Fruit fly (Drosophila melanogaster): Measurements from ENCODE around the gene CG12795.

CG12795 gene

dm6 chr2L:3469869-3470268 is 17.6 kb downstream of the CG12795 start, which contains the start of the genes Pif1 and CG31776 (continued):
- TF ChIP-seq CG15696 (tag; optimal IDR thresholded peaks at IDR 0.05), result no peak
- TF ChIP-seq eve (GFP tag; optimal IDR thresholded peaks at IDR 0.05), result no peak
- TF ChIP-seq CG5245 (GFP tag; optimal IDR thresholded peaks at IDR 0.05), result no peak
- peak; percentile 37 for TF ChIP-seq zen (tag; optimal IDR thresholded peaks at IDR 0.05)
- no peak for TF ChIP-seq nerfin-1 (tag; optimal IDR thresholded peaks at IDR 0.05)
- TF ChIP-seq CG7745 (tag; optimal IDR thresholded peaks at IDR 0.05), result no peak
- TF ChIP-seq NfI (GFP tag; optimal IDR thresholded peaks at IDR 0.05), result no peak
- no peak for TF ChIP-seq CG12155 (GFP tag; optimal IDR thresholded peaks at IDR 0.05)
- no peak for TF ChIP-seq seq (GFP tag; IDR thresholded peaks at IDR 0.05)
- no peak for TF ChIP-seq twi (tag; optimal IDR thresholded peaks at IDR 0.05)
- TF ChIP-seq CG2712 (tag; optimal IDR thresholded peaks at IDR 0.05), result peak; percentile 33
- TF ChIP-seq nom (GFP tag; optimal IDR thresholded peaks at IDR 0.05), result no peak
- no peak for TF ChIP-seq Aef1 (GFP tag; IDR thresholded peaks at IDR 0.05)
- TF ChIP-seq HLH3B (GFP tag; IDR thresholded peaks at IDR 0.05), result no peak
- no peak for TF ChIP-seq Hey (tag; optimal IDR thresholded peaks at IDR 0.05)
- no peak for TF ChIP-seq CG14014 (GFP tag; IDR thresholded peaks at IDR 0.05)
- peak; percentile 38 for TF ChIP-seq phol (tag; optimal IDR thresholded peaks at IDR 0.05)
- no peak for TF ChIP-seq Deaf1 (tag; optimal IDR thresholded peaks at IDR 0.05)
- TF ChIP-seq sens-2 (GFP tag; IDR thresholded peaks at IDR 0.05), result no peak
- no peak for TF ChIP-seq Hand (GFP tag; optimal IDR thresholded peaks at IDR 0.05)
- no peak for TF ChIP-seq CG11085 (GFP tag; IDR thresholded peaks at IDR 0.05)
- no peak for TF ChIP-seq CG31388 (GFP tag; optimal IDR thresholded peaks at IDR 0.05)
- TF ChIP-seq CG12219 (GFP tag; optimal IDR thresholded peaks at IDR 0.05), result no peak
- TF ChIP-seq Bdp1 (GFP tag; optimal IDR thresholded peaks at IDR 0.05), result no peak
- no peak for TF ChIP-seq CG8924 (tag; optimal IDR thresholded peaks at IDR 0.05)
- no peak for TF ChIP-seq CG7271 (tag; optimal IDR thresholded peaks at IDR 0.05)
- TF ChIP-seq CG3281 (GFP tag; optimal IDR thresholded peaks at IDR 0.05), result no peak
- no peak for TF ChIP-seq CG10654 (GFP tag; optimal IDR thresholded peaks at IDR 0.05)
- no peak for TF ChIP-seq slou (GFP tag; optimal IDR thresholded peaks at IDR 0.05)
- TF ChIP-seq vnd (GFP tag; IDR thresholded peaks at IDR 0.05; ENCODE audit: partially characterized antibody), result peak; percentile 64; the same call in 2 of the 3 replicates
- TF ChIP-seq salm (tag; optimal IDR thresholded peaks at IDR 0.05), result no peak
- no peak for TF ChIP-seq CG16779 (GFP tag; IDR thresholded peaks at IDR 0.05)
- no peak for TF ChIP-seq CG2678 (tag; optimal IDR thresholded peaks at IDR 0.05)
- no peak for TF ChIP-seq CG6254 (GFP tag; optimal IDR thresholded peaks at IDR 0.05)
- no peak for TF ChIP-seq CG14965 (GFP tag; optimal IDR thresholded peaks at IDR 0.05; ENCODE audit: borderline replicate concordance)
- TF ChIP-seq CG11723 (GFP tag; optimal IDR thresholded peaks at IDR 0.05), result no peak
- no peak for TF ChIP-seq Neu2 (GFP tag; optimal IDR thresholded peaks at IDR 0.05; ENCODE audit: borderline replicate concordance)
- TF ChIP-seq CG8478 (optimal IDR thresholded peaks at IDR 0.05), result no peak
- no peak for TF ChIP-seq CG13624 (GFP tag; optimal IDR thresholded peaks at IDR 0.05)
- no peak for TF ChIP-seq lbe (GFP tag; optimal IDR thresholded peaks at IDR 0.05)
- TF ChIP-seq Hmx (GFP tag; optimal IDR thresholded peaks at IDR 0.05), result no peak
- TF ChIP-seq cato (GFP tag; optimal IDR thresholded peaks at IDR 0.05; ENCODE audit: borderline replicate concordance), result no peak
- no peak for TF ChIP-seq Mes4 (GFP tag; optimal IDR thresholded peaks at IDR 0.05)
- TF ChIP-seq Eip74EF (GFP tag; optimal IDR thresholded peaks at IDR 0.05), result no peak
- TF ChIP-seq CG3847 (GFP tag; IDR thresholded peaks at IDR 0.05), result no peak
- no peak for TF ChIP-seq Ets65A (GFP tag)
- TF ChIP-seq CG2875 (GFP tag; optimal IDR thresholded peaks at IDR 0.05), result no peak
- no peak for TF ChIP-seq Lpt (GFP tag; optimal IDR thresholded peaks at IDR 0.05)
- TF ChIP-seq CG9932 (GFP tag; IDR thresholded peaks at IDR 0.05), result no peak
- TF ChIP-seq ken (GFP tag; IDR thresholded peaks at IDR 0.05), result no peak
- no peak for TF ChIP-seq CG4854 (GFP tag; optimal IDR thresholded peaks at IDR 0.05)
- no peak for TF ChIP-seq Hmr (GFP tag; optimal IDR thresholded peaks at IDR 0.05)
